Fruit fly (Drosophila melanogaster) whole organism, pupa: Measurements from ENCODE around the gene eIF4E6.

Source experiments
- CG12605 ChIP-seq: fragments of 200-800 bp; sonication (Bioruptor generic); IDR thresholded peaks from 2 replicates; pipeline ENCODE4 v1.3.6; 2022; ENCODE audit warnings: missing biosample characterization, missing genetic modification characterization
- CG8301 ChIP-seq: fragments of 200-800 bp; sonication (Bioruptor generic); optimal IDR thresholded peaks from 2 replicates; lab custom pipeline; 2018; ENCODE audit warnings: missing biosample characterization, mild to moderate bottlenecking, missing genetic modification characterization

dm6 chr3R:29067091-29067490, 40.1 kb upstream of the eIF4E6 start:
- TF ChIP-seq CG12605 (no peak), CG8301 (tag; lab: Kevin White, UChicago) (no peak)
